Fruit fly (Drosophila melanogaster): ENCODE data around the gene CG3517.

DNA sequence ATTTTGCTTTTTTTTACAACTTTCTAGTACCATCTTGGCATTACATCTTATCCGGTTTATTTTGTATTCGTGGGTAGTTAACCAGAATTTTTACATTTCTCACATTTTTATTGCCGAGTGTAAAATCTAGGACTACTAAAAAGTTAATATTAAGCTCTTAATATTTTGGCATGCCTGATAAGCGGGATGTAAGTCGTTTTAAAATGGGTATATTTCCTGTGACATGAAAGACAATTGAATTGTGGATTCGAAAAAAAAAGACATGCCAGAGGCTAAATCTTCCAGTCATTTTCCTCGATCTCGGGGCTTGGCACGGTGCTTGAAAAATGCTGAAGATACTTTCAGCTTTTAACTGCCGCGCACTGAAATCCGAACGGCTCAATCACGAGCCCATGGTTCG is 47.9 kb downstream of the CG3517 start, which contains the start of gene CG31245:
- TF ChIP-seq cnc (optimal IDR thresholded peaks at IDR 0.05) (no peak), Hr96 (GFP tag; optimal IDR thresholded peaks at IDR 0.05) (no peak), toe (GFP tag; optimal IDR thresholded peaks at IDR 0.05) (no peak), CG5204 (GFP tag; optimal IDR thresholded peaks at IDR 0.05) (no peak), cic (GFP tag; optimal IDR thresholded peaks at IDR 0.05) (no peak), ovo (GFP tag; optimal IDR thresholded peaks at IDR 0.05) (no peak), Mnt (GFP tag; optimal IDR thresholded peaks at IDR 0.05) (no peak)

All from whole organism, adult.